Worm (Caenorhabditis elegans) whole organism, L4/young adult: ENCODE data around the gene hda-6.
"Not testable (repeated sequence)": the region's sequence is repeated elsewhere in the genome, so short reads cannot be mapped to it uniquely, and the experiment has no call there.

Experiments used
- W03F9.2 ChIP-seq: fragments of 150-350 bp; optimal IDR thresholded peaks from 2 replicates; lab custom pipeline; 2014; ENCODE audit warnings: missing biosample characterization, missing genetic modification characterization
- dao-5 ChIP-seq: sonication (generic microtip); optimal IDR thresholded peaks from 2 replicates; lab custom pipeline; 2016; ENCODE audit warnings: missing genotype, missing genetic modification characterization, moderate library complexity, missing compliant biosample characterization
- him-1 ChIP-seq: sonication (generic microtip); optimal IDR thresholded peaks from 2 replicates; lab custom pipeline; 2016; ENCODE audit warnings: missing genotype, missing genetic modification reagents, missing genetic modification characterization, missing compliant biosample characterization

DNA sequence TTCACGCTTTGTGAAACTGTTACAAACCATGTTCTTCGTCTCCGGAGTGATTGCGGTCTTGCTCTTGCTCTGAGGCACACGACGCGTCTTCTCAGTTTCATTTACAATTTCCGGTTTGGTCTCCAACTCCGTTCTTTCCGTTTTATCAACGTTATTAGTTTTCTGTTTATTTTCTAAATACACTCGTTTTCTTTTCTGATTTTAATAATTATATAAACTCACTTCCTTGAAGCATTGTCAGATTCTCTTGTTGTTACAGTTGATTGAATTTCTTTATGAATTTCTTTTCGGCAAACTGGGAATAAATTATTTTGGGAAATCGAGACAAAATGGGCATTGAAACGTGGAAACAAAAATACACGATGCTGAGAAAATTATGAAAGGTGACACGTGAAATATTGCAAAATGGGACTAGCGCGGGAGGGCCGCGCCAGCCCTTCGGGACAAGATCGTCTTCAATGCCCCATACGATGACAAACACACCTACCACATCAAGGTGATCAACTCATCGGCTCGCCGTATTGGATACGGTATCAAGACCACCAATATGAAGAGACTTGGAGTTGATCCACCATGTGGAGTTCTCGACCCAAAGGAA, 56.0 kb downstream of the hda-6 start, which contains the start of the genes ZK354.9 and msp-58:
- TF ChIP-seq dao-5, W03F9.2, him-1 (tag; lab: Kevin White, UChicago): not testable (repeated sequence)
